Worm (Caenorhabditis elegans): ENCODE results near the gene F27D9.12.

F27D9.12 gene

ce11 chrX:7656875-7657274 lies at the start of gene F27D9.12:
Gene F27D9.12 (minus strand): TSS chrX:7656975.
- TF ChIP-seq elt-1 (tag; optimal IDR thresholded peaks at IDR 0.05; ENCODE audit: borderline replicate concordance, insufficient read depth) (no peak), snpc-4 (tag; optimal IDR thresholded peaks at IDR 0.05) (no peak), unc-62 (GFP tag; optimal IDR thresholded peaks at IDR 0.05) (no peak), hlh-1 (tag; optimal IDR thresholded peaks at IDR 0.05) (no peak), tbx-8 (GFP tag; optimal IDR thresholded peaks at IDR 0.05) (no peak), nhr-2 (tag; optimal IDR thresholded peaks at IDR 0.05) (no peak), pha-4 (tag; optimal IDR thresholded peaks at IDR 0.05) (no peak), zip-8 (tag; optimal IDR thresholded peaks at IDR 0.05) (no peak), ztf-11 (tag; optimal IDR thresholded peaks at IDR 0.05) (no peak), bed-3 (GFP tag; optimal IDR thresholded peaks at IDR 0.05) (no peak), mls-2 (tag; optimal IDR thresholded peaks at IDR 0.05) (no peak), ceh-83 (GFP tag; optimal IDR thresholded peaks at IDR 0.05) (no peak), nhr-237 (tag; optimal IDR thresholded peaks at IDR 0.05) (no peak), lin-13 (tag; optimal IDR thresholded peaks at IDR 0.05) (no peak), flh-1 (GFP tag; optimal IDR thresholded peaks at IDR 0.05) (no peak)

DNA sequence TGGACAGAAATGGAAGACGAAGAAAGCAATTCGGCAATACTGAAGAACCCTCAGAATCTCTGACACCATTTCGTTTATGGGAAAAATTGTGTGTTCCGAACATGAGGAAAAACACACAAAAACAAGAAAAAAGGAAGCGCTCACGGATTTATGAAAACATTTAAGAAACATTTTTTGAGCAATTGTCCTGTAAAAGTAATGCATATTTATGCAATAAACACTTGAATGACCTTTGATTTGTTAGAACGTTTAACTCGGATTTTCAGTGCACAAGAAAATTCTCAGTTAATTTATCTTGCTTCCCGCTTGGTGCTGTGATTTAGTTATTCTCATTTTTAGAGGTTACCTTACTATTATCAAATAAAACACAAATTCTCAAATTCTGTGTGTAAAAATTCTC lies 47.1 kb upstream of the F27D9.12 start:
- no peak for TF ChIP-seq elt-3 (tag; optimal IDR thresholded peaks at IDR 0.05)

ce11 chrX:7689570-7689969 lies 32.8 kb upstream of the F27D9.12 start:
- TF ChIP-seq blmp-1 (tag; optimal IDR thresholded peaks at IDR 0.05) (no peak), M03D4.4 (tag; optimal IDR thresholded peaks at IDR 0.05) (no peak), pha-4 (tag; optimal IDR thresholded peaks at IDR 0.05) (no peak), elt-3 (tag; optimal IDR thresholded peaks at IDR 0.05) (no peak), lin-13 (tag; optimal IDR thresholded peaks at IDR 0.05) (no peak), lin-32 (GFP tag; optimal IDR thresholded peaks at IDR 0.05) (no peak), cnd-1 (tag; optimal IDR thresholded peaks at IDR 0.05) (no peak), mls-2 (tag; optimal IDR thresholded peaks at IDR 0.05) (no peak), drap-1 (GFP tag; optimal IDR thresholded peaks at IDR 0.05) (no peak), nhr-2 (tag; optimal IDR thresholded peaks at IDR 0.05) (no peak), mab-5 (tag; optimal IDR thresholded peaks at IDR 0.05) (no peak), ceh-39 (tag; optimal IDR thresholded peaks at IDR 0.05) (no peak), sptf-1 (tag; optimal IDR thresholded peaks at IDR 0.05) (no peak), hlh-1 (tag; optimal IDR thresholded peaks at IDR 0.05) (no peak), unc-62 (GFP tag; optimal IDR thresholded peaks at IDR 0.05) (no peak), ham-2 (GFP tag; optimal IDR thresholded peaks at IDR 0.05) (no peak), bed-3 (GFP tag; optimal IDR thresholded peaks at IDR 0.05) (no peak), sem-2 (GFP tag; optimal IDR thresholded peaks at IDR 0.05) (no peak)

DNA sequence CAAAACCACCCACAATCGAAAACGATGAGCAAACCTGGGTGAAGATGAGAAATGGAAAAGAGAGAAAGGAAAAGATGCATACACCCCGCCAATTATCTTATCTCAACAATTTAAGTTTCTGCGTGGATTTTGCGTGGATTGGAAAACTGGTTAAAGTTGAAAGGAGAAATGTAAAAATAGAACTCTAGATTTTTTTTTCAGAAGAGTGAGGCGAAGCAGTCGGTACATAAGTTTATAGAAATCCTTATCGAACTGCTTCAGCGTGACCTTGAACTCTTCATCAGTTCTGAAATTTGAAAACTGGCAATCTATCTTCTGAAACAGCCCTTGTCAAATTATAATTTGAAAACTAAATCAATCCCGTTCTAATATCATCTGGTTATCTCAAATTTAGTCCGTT lies 32.3 kb upstream of the F27D9.12 start, which contains the start of gene clik-2:
Gene clik-2 (minus strand): TSS at position 101 of the 400 bp plus-strand sequence.
- TF ChIP-seq elt-3 (tag; optimal IDR thresholded peaks at IDR 0.05) (no peak), nhr-12 (tag; optimal IDR thresholded peaks at IDR 0.05) (no peak), sptf-1 (tag; optimal IDR thresholded peaks at IDR 0.05) (no peak), unc-120 (tag; optimal IDR thresholded peaks at IDR 0.05; ENCODE audit: poor library complexity, severe bottlenecking) (no peak), unc-39 (tag; optimal IDR thresholded peaks at IDR 0.05) (no peak), pha-4 (tag; optimal IDR thresholded peaks at IDR 0.05) (no peak), ham-2 (GFP tag; optimal IDR thresholded peaks at IDR 0.05) (no peak), M03D4.4 (tag; optimal IDR thresholded peaks at IDR 0.05) (no peak), ceh-39 (tag; optimal IDR thresholded peaks at IDR 0.05) (no peak), hlh-1 (tag; optimal IDR thresholded peaks at IDR 0.05) (no peak), lsy-2 (tag; optimal IDR thresholded peaks at IDR 0.05) (no peak), drap-1 (GFP tag; optimal IDR thresholded peaks at IDR 0.05) (no peak), zip-8 (tag; optimal IDR thresholded peaks at IDR 0.05) (no peak)

DNA sequence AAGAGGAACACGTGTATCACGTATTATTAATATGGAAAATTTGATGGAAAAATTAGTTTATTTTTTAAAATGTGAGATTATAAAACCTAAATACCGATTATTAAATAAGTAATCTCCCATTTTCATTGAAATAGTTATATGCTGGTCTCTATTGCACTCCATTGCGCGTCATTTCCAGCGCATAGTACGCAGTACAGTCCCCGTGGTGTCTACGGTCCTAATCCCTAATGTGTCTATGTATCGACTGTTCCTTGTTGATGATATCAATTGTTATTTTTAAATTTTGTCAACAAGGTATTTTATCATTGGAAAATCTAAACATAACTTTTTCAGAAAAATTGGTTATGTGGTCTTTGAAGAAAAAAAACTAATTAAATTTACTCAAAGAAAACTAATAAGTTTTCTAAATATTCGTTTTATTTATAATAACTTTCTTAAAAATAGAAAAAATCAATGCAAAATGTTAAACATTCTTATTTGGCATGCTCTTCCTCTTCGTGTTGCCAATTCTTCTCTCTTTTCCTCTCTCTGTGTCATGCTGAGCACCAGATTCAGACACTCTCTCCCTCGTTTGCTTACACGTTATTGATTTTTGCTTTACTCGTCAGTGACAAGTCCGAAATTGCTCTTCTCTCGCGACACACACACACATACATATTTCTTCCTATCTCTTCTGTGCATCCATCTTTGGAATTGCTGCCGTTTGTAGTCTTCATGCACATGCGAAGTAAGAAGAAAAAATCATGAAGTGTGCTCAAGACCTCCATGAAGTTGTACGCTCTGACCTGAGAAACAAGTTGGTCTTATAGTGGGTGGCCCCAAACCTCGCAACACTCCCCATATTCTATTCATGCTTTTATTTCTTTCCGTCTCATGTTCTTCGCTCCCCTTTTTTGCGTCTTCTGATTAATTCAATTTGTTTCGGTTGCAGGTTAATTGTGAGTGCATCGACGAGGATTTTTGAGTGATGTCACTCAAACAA lies 25.5 kb upstream of the F27D9.12 start, which contains the start of gene unc-18:
Gene unc-18 (plus strand): TSS at position 932 of the 982 bp plus-strand sequence.
- peak; percentile 47 for TF ChIP-seq unc-62 (GFP tag; optimal IDR thresholded peaks at IDR 0.05)
- TF ChIP-seq ces-1 (GFP tag; optimal IDR thresholded peaks at IDR 0.05): peak; percentile 83
- no peak for TF ChIP-seq lsy-2 (tag; optimal IDR thresholded peaks at IDR 0.05)
